Fruit fly (Drosophila melanogaster) whole organism, pupa: Measurements from ENCODE around the gene CG11109.

Source experiments
- CG10348 ChIP-seq: fragments of 200-800 bp; sonication (Bioruptor generic); IDR thresholded peaks from 2 replicates; pipeline ENCODE4 v1.3.6; 2022; ENCODE audit warnings: missing biosample characterization, missing genetic modification characterization
- CG14655 ChIP-seq: fragments of 200-800 bp; sonication (Bioruptor generic); optimal IDR thresholded peaks from 3 replicates; lab custom pipeline; 2017; ENCODE audit warnings: mild to moderate bottlenecking, missing biosample characterization, missing genetic modification reagents, missing genetic modification characterization
- CG34367 ChIP-seq: fragments of 200-800 bp; sonication (Bioruptor generic); optimal IDR thresholded peaks from 2 replicates; lab custom pipeline; 2018; ENCODE audit warnings: missing biosample characterization, mild to moderate bottlenecking, missing genetic modification characterization
- CG8301 ChIP-seq: fragments of 200-800 bp; sonication (Bioruptor generic); optimal IDR thresholded peaks from 2 replicates; lab custom pipeline; 2018; ENCODE audit warnings: missing biosample characterization, mild to moderate bottlenecking, missing genetic modification characterization
- EcR ChIP-seq: fragments of 200-800 bp; sonication (Bioruptor generic); optimal IDR thresholded peaks from 3 replicates; lab custom pipeline; 2019; ENCODE audit warnings: missing biosample characterization, missing genetic modification characterization, mild to moderate bottlenecking, moderate library complexity, missing genetic modification reagents
- Snoo ChIP-seq: fragments of 200-800 bp; sonication (Bioruptor generic); optimal IDR thresholded peaks from 3 replicates; lab custom pipeline; 2017; ENCODE audit warnings: missing biosample characterization, mild to moderate bottlenecking, missing genetic modification characterization, inconsistent platforms
- fd96Ca ChIP-seq: fragments of 200-800 bp; sonication (Bioruptor generic); IDR thresholded peaks from 3 replicates; pipeline ENCODE4 v1.3.6; 2022; ENCODE audit warnings: missing biosample characterization, missing genetic modification characterization
- gl ChIP-seq: fragments of 200-800 bp; sonication (Bioruptor generic); optimal IDR thresholded peaks from 2 replicates; lab custom pipeline; 2018; ENCODE audit warnings: missing biosample characterization, mild to moderate bottlenecking, missing genetic modification characterization
- rn ChIP-seq: fragments of 200-800 bp; sonication (Bioruptor generic); IDR thresholded peaks from 2 replicates; pipeline ENCODE4 v1.3.6; 2022; ENCODE audit warnings: missing biosample characterization, missing genetic modification characterization

- TF ChIP-seq CG14655: no peak
- no peak for TF ChIP-seq fd96Ca (GFP tag; lab: Robert Waterston, UW)
- no peak for TF ChIP-seq EcR (GFP tag; lab: Kevin White, UChicago)
- TF ChIP-seq rn (GFP tag; lab: Robert Waterston, UW): no peak
- TF ChIP-seq CG10348 (GFP tag; lab: Robert Waterston, UW): no peak
- no peak for TF ChIP-seq CG34367 (tag; lab: Kevin White, UChicago)
- TF ChIP-seq Snoo: no peak
- no peak for TF ChIP-seq CG8301 (tag; lab: Kevin White, UChicago)
- no peak for TF ChIP-seq gl (tag; lab: Kevin White, UChicago)
Measured at dm6 chr3L:22860487-22860886, 11.5 kb upstream of the CG11109 start, which contains the start of gene CG13239.
